Worm (Caenorhabditis elegans) whole organism, midembryonic: ENCODE data around the gene acdh-7.

Source experiments
- T22C8.4 ChIP-seq: fragments of 200-800 bp; sonication (Bioruptor generic); IDR thresholded peaks from 2 replicates; pipeline ENCODE4 v1.3.6; 2022; ENCODE audit warnings: missing genetic modification characterization, missing compliant biosample characterization
- cog-1 ChIP-seq: sonication (generic microtip); optimal IDR thresholded peaks from 2 replicates; lab custom pipeline; 2016; ENCODE audit warnings: missing genetic modification characterization, missing compliant biosample characterization
- flt-1 ChIP-seq: fragments of 200-800 bp; sonication (Bioruptor generic); IDR thresholded peaks from 2 replicates; pipeline ENCODE4 v1.3.6; 2022; ENCODE audit warnings: missing genetic modification characterization, missing compliant biosample characterization
- klf-2 ChIP-seq: fragments of 200-800 bp; sonication (Bioruptor generic); conservative IDR thresholded peaks from 2 replicates; pipeline ENCODE4 v1.3.6; 2022; ENCODE audit warnings: missing genetic modification reagents, missing genetic modification characterization, missing compliant biosample characterization
- med-1 ChIP-seq: sonication (generic microtip); optimal IDR thresholded peaks from 2 replicates; lab custom pipeline; 2017; ENCODE audit warnings: missing genetic modification characterization, mild to moderate bottlenecking, missing compliant biosample characterization, antibody characterized with exemption, missing genetic modification reagents; ENCODE audit not compliant: insufficient read depth
- ref-1 ChIP-seq: fragments of 200-800 bp; sonication (Bioruptor generic); conservative IDR thresholded peaks from 2 replicates; pipeline ENCODE4 v1.3.6; 2022; ENCODE audit warnings: missing genetic modification reagents, missing genetic modification characterization, missing compliant biosample characterization
- tab-1 ChIP-seq: fragments of 200-800 bp; sonication (Bioruptor generic); IDR thresholded peaks from 2 replicates; pipeline ENCODE4 v1.3.6; 2022; ENCODE audit warnings: missing genetic modification characterization, missing compliant biosample characterization
- ztf-23 ChIP-seq: fragments of 200-800 bp; sonication (Bioruptor generic); IDR thresholded peaks from 2 replicates; pipeline ENCODE4 v1.3.6; 2022; ENCODE audit warnings: missing genetic modification reagents, missing genetic modification characterization, missing compliant biosample characterization
- ztf-29 ChIP-seq: fragments of 200-800 bp; sonication (Bioruptor generic); IDR thresholded peaks from 2 replicates; pipeline ENCODE4 v1.3.6; 2022; ENCODE audit warnings: missing genetic modification reagents, missing genetic modification characterization, missing compliant biosample characterization

acdh-7 gene

DNA sequence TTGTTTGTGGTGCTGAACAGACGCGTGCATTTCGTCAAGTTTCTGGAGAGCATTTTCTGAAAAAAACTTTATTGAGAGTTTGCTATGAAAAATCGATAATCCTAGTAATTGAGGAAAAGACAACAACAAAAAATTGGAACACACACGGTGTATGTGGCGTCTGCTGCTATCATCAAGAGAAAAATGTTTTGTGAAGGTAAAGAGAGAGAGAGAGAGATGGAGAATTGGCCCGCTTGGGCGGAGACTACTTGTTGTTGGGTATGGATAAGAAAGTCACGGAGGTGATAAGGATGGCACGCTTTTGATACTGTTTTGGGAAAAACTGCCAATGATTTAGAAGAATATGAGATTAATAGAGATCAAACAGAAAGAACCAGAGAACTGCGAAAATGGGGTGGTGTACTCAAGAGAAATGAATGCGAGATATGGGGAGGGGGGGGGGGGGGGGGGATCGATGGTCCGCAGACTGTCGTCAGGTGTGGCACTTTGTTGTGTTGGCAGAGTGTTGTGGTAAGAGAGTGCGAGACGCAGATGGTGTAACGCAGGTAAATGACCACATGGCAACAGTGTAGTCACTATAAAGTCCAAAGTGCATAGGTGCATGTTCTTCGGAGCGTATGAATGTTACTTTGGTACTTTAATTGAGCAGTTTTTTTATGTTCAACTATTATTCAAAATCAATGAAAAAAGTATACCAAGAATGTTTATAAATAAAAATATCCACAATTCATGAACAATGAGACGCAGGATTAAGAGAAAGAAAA is at the start of gene acdh-7:
Gene acdh-7 (minus strand): TSS at position 56 of the 764 bp plus-strand sequence.
- TF ChIP-seq flt-1 (GFP tag; lab: Robert Waterston, UW) (no peak), ztf-23 (GFP tag; lab: Robert Waterston, UW) (0 out of 2 replicates have a peak, but pooled peaks have one; percentile 35), ref-1 (no peak), cog-1 (no peak), T22C8.4 (GFP tag; lab: Robert Waterston, UW) (peak; percentile 44; the same call in 1 of the 2 replicates), ztf-29 (GFP tag; lab: Robert Waterston, UW) (no peak), med-1 (GFP tag; lab: Kevin White, UChicago) (no peak), tab-1 (GFP tag; lab: Robert Waterston, UW) (no peak), klf-2 (GFP tag; lab: Robert Waterston, UW) (no peak)

DNA sequence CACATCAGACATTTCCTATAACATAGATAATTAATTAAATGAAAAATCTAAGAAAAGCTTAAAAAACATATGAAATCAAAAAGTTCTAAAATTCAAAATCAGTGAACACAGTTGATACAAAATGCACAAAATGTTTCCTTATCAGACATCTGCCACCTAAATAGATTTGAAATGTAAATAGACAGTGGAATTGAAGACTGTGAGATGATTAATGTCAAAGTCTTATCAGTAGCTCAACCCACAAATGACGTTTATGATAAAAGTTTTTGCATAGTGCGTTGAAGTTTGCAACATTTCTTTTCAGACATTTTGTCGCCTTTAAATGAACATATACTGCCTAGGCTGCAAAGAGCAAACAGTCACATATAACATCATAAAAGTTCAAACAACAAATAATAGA is 39.9 kb upstream of the acdh-7 start, which contains the start of gene Y40C7B.4:
Gene Y40C7B.4 (minus strand): TSS at position 19 of the 400 bp plus-strand sequence.
- no peak for TF ChIP-seq klf-2 (GFP tag; lab: Robert Waterston, UW)
- TF ChIP-seq T22C8.4 (GFP tag; lab: Robert Waterston, UW) = no peak
- TF ChIP-seq ztf-29 (GFP tag; lab: Robert Waterston, UW) = no peak
- no peak for TF ChIP-seq flt-1 (GFP tag; lab: Robert Waterston, UW)
- TF ChIP-seq ref-1 = no peak
- no peak for TF ChIP-seq tab-1 (GFP tag; lab: Robert Waterston, UW)
- TF ChIP-seq med-1 (GFP tag; lab: Kevin White, UChicago) = no peak
- TF ChIP-seq ztf-23 (GFP tag; lab: Robert Waterston, UW) = no peak
- TF ChIP-seq cog-1 = no peak

ce11 chrX:17247260-17247659 is 30.4 kb upstream of the acdh-7 start:
- no peak for TF ChIP-seq T22C8.4 (GFP tag; lab: Robert Waterston, UW)
- no peak for TF ChIP-seq ztf-23 (GFP tag; lab: Robert Waterston, UW)

- TF ChIP-seq T22C8.4 (GFP tag; lab: Robert Waterston, UW) (no peak), med-1 (GFP tag; lab: Kevin White, UChicago) (no peak), cog-1 (no peak), ref-1 (no peak), flt-1 (GFP tag; lab: Robert Waterston, UW) (no peak), klf-2 (GFP tag; lab: Robert Waterston, UW) (no peak), ztf-29 (GFP tag; lab: Robert Waterston, UW) (no peak), ztf-23 (GFP tag; lab: Robert Waterston, UW) (no peak), tab-1 (GFP tag; lab: Robert Waterston, UW) (no peak)
Observed at ce11 chrX:17243053-17243452, 26.1 kb upstream of the acdh-7 start, which contains the start of gene T25G12.13. T25G12.13 (plus strand) TSS chrX:17243353.

DNA sequence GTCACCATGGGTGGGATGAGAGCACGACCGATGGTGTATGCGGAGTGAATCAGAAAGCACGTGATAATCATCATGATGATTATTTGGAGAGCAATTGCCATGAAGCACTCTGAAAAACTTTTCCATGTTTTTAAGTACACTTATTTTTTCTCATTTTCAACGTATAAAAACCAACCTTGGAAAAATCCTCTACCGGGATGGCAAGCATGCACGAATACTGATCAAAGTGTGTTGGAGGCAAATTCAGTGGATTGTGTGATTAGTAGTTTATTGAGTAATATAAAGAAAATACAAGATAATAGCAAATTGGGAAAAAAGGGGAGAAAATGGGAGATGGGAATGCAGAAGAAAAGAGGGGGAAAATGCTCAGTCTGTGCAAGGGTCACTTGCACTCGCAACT is 20.5 kb upstream of the acdh-7 start, which contains the start of gene T25G12.11:
Gene T25G12.11 (minus strand): TSS at position 101 of the 400 bp plus-strand sequence.
- no peak for TF ChIP-seq ref-1
- TF ChIP-seq T22C8.4 (GFP tag; lab: Robert Waterston, UW) = no peak
- TF ChIP-seq med-1 (GFP tag; lab: Kevin White, UChicago) = no peak

DNA sequence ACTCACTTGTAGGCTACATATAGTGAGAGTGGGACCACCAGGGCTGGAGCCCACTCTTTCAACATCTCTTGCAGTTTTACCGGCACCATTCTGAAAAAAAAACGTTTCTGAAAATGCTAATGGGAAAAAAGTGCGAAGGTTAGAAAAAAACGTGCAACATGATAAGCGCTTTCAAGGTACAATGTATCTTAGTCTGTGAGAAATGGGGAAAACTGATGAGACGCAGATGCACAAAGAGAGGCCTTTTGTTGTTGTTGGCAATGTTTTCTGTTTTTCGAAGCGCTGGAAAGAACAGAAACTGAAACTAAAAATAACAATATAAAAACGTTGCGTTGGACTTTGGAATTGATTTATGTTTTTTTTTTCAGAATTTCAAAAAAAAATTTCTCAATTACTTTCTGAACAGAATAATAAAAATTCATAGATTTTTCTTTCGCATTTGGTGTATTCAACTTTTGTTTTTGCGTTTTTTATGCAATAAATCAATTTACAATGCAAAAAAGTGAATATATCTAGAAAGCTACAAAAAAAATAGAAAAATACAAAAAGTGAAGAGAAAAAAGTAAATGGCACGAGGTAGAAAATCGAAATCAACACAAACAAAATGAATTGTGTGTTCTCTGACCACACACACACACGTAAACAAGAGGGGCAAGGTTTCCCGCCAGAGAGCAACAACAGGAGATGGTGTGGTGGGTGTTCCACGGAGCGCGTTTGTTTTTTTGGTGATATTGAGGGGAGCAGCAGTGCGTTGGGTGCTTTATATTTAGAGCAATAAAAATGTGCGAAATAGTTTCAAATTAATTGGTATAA is 19.1 kb upstream of the acdh-7 start, which contains the start of gene dhs-30:
Gene dhs-30 (minus strand): TSS at position 90 of the 813 bp plus-strand sequence.
- TF ChIP-seq T22C8.4 (GFP tag; lab: Robert Waterston, UW) = no peak

ce11 chrX:17234988-17235387 is 18.1 kb upstream of the acdh-7 start:
- TF ChIP-seq flt-1 (GFP tag; lab: Robert Waterston, UW) (no peak), med-1 (GFP tag; lab: Kevin White, UChicago) (no peak), ztf-23 (GFP tag; lab: Robert Waterston, UW) (no peak), cog-1 (no peak), T22C8.4 (GFP tag; lab: Robert Waterston, UW) (no peak), tab-1 (GFP tag; lab: Robert Waterston, UW) (no peak), ref-1 (no peak), ztf-29 (GFP tag; lab: Robert Waterston, UW) (no peak), klf-2 (GFP tag; lab: Robert Waterston, UW) (no peak)

- no peak for TF ChIP-seq ref-1
- no peak for TF ChIP-seq cog-1
- no peak for TF ChIP-seq T22C8.4 (GFP tag; lab: Robert Waterston, UW)
- no peak for TF ChIP-seq tab-1 (GFP tag; lab: Robert Waterston, UW)
- TF ChIP-seq ztf-29 (GFP tag; lab: Robert Waterston, UW) = no peak
- no peak for TF ChIP-seq flt-1 (GFP tag; lab: Robert Waterston, UW)
- no peak for TF ChIP-seq med-1 (GFP tag; lab: Kevin White, UChicago)
- no peak for TF ChIP-seq ztf-23 (GFP tag; lab: Robert Waterston, UW)
- TF ChIP-seq klf-2 (GFP tag; lab: Robert Waterston, UW) = no peak
Observed at ce11 chrX:17231348-17231747, 14.4 kb upstream of the acdh-7 start, which contains the start of gene T25G12.3. T25G12.3 (plus strand) TSS chrX:17231648.

- TF ChIP-seq ztf-23 (GFP tag; lab: Robert Waterston, UW) (no peak), med-1 (GFP tag; lab: Kevin White, UChicago) (no peak), ztf-29 (GFP tag; lab: Robert Waterston, UW) (no peak), flt-1 (GFP tag; lab: Robert Waterston, UW) (no peak), ref-1 (no peak), tab-1 (GFP tag; lab: Robert Waterston, UW) (no peak), T22C8.4 (GFP tag; lab: Robert Waterston, UW) (no peak), klf-2 (GFP tag; lab: Robert Waterston, UW) (no peak), cog-1 (no peak)
Observed at ce11 chrX:17230108-17230507, 13.2 kb upstream of the acdh-7 start, which contains the start of gene T25G12.6. T25G12.6 (minus strand) TSS chrX:17230208.
